Fruit fly (Drosophila melanogaster): ENCODE results near the gene CG11537.

CG11537 gene

DNA sequence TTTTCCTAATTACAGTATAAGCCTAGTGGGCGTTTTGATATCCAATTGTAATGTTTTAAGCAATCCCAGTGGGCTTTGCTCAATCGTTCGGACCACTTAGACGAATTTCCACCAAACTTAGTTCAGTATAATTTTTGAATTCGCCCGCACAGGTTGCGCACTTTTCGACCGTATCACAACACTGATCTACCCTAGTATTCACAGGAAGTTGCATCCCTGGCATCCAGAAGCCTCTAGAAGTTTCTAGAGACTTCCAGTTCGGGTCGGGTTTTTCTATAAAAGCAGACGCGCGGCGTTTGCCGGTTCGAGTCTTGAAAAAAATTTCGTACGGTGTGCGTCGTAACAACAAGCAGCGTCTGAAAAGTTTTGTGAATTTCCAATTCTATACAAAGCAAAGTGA, 49.7 kb upstream of the CG11537 start, which contains the start of gene Hsp83 (continued):
- TF ChIP-seq gcm (GFP tag; optimal IDR thresholded peaks at IDR 0.05) = peak; percentile 98
- TF ChIP-seq CG14014 (GFP tag; IDR thresholded peaks at IDR 0.05) = peak; percentile 90
- TF ChIP-seq E2f2 (GFP tag; IDR thresholded peaks at IDR 0.05) = peak; percentile 97
- TF ChIP-seq CG9817 (tag; optimal IDR thresholded peaks at IDR 0.05) = peak; percentile 88
- TF ChIP-seq CG6689 (GFP tag; IDR thresholded peaks at IDR 0.05) = peak; percentile 81
- peak; percentile 83 for TF ChIP-seq az2 (GFP tag; optimal IDR thresholded peaks at IDR 0.05)
- TF ChIP-seq CG12659 (GFP tag; optimal IDR thresholded peaks at IDR 0.05) = peak; percentile 98
- TF ChIP-seq CG11695 (GFP tag; IDR thresholded peaks at IDR 0.05) = peak; percentile 84
- no peak for TF ChIP-seq Dfd (GFP tag; optimal IDR thresholded peaks at IDR 0.05)
- peak; percentile 92 for TF ChIP-seq CG14050 (GFP tag; IDR thresholded peaks at IDR 0.05)
- TF ChIP-seq Vsx1 (GFP tag; optimal IDR thresholded peaks at IDR 0.05) = peak; percentile 97
- peak; percentile 58 for TF ChIP-seq Ssrp (tag; optimal IDR thresholded peaks at IDR 0.05)
- TF ChIP-seq CG10979 (tag; optimal IDR thresholded peaks at IDR 0.05) = peak; percentile 89
- no peak for TF ChIP-seq tll (GFP tag; optimal IDR thresholded peaks at IDR 0.05)
- TF ChIP-seq hth (optimal IDR thresholded peaks at IDR 0.05) = no peak
- TF ChIP-seq CG16815 (GFP tag; optimal IDR thresholded peaks at IDR 0.05) = peak; percentile 79
- peak; percentile 30 for TF ChIP-seq pnt (GFP tag; optimal IDR thresholded peaks at IDR 0.05)
- TF ChIP-seq Poxn (GFP tag; IDR thresholded peaks at IDR 0.05) = peak; percentile 40; the same call in 1 of the 2 replicates
- peak; percentile 81 for TF ChIP-seq zfh2 (GFP tag; optimal IDR thresholded peaks at IDR 0.05)
- peak; percentile 74 for TF ChIP-seq CG8281 (tag; optimal IDR thresholded peaks at IDR 0.05)
- peak; percentile 96 for TF ChIP-seq pb (GFP tag; optimal IDR thresholded peaks at IDR 0.05)
- peak; percentile 46 for TF ChIP-seq croc (GFP tag; conservative IDR thresholded peaks at IDR 0.05)
- TF ChIP-seq Adf1 (GFP tag; IDR thresholded peaks at IDR 0.05) = peak; percentile 77
- peak; percentile 81 for TF ChIP-seq slou (GFP tag; optimal IDR thresholded peaks at IDR 0.05)
- TF ChIP-seq scrt (GFP tag; optimal IDR thresholded peaks at IDR 0.05) = peak; percentile 98
- TF ChIP-seq danr (GFP tag; IDR thresholded peaks at IDR 0.05) = peak; percentile 63
- peak; percentile 97 for TF ChIP-seq HmgZ (tag; optimal IDR thresholded peaks at IDR 0.05)
- peak; percentile 100 for TF ChIP-seq CG10543 (GFP tag; optimal IDR thresholded peaks at IDR 0.05)
- TF ChIP-seq HLH4C (GFP tag; IDR thresholded peaks at IDR 0.05; ENCODE audit: partially characterized antibody) = no peak
- TF ChIP-seq CG9609 (GFP tag; optimal IDR thresholded peaks at IDR 0.05) = peak; percentile 88
- TF ChIP-seq CG10267 (tag; optimal IDR thresholded peaks at IDR 0.05) = peak; percentile 99
- TF ChIP-seq zf30C (GFP tag; optimal IDR thresholded peaks at IDR 0.05) = peak; percentile 84
- peak; percentile 91 for TF ChIP-seq CG7839 (tag; optimal IDR thresholded peaks at IDR 0.05)
- peak; percentile 99 for TF ChIP-seq CG10431 (GFP tag; optimal IDR thresholded peaks at IDR 0.05)
- TF ChIP-seq hbn (GFP tag; IDR thresholded peaks at IDR 0.05; ENCODE audit: partially characterized antibody) = no peak
- TF ChIP-seq Antp (GFP tag; optimal IDR thresholded peaks at IDR 0.05) = peak; percentile 90
- TF ChIP-seq Nf-YB (GFP tag; optimal IDR thresholded peaks at IDR 0.05) = peak; percentile 81
- TF ChIP-seq CG3407 (GFP tag; optimal IDR thresholded peaks at IDR 0.05) = peak; percentile 94
- peak; percentile 88 for TF ChIP-seq CG10147 (GFP tag; optimal IDR thresholded peaks at IDR 0.05)
- peak; percentile 89 for TF ChIP-seq ttk (GFP tag; IDR thresholded peaks at IDR 0.05)
- TF ChIP-seq CG8944 (GFP tag; optimal IDR thresholded peaks at IDR 0.05) = peak; percentile 69
- peak; percentile 92 for TF ChIP-seq Nf-YA (GFP tag; IDR thresholded peaks at IDR 0.05)
- TF ChIP-seq CG7928 (GFP tag; optimal IDR thresholded peaks at IDR 0.05) = peak; percentile 99
- TF ChIP-seq Hmr (GFP tag; optimal IDR thresholded peaks at IDR 0.05) = peak; percentile 99
- TF ChIP-seq CG8388 (GFP tag; optimal IDR thresholded peaks at IDR 0.05) = peak; percentile 89
- TF ChIP-seq CG4282 (GFP tag; optimal IDR thresholded peaks at IDR 0.05) = peak; percentile 85
- TF ChIP-seq Sry-β (GFP tag; optimal IDR thresholded peaks at IDR 0.05) = peak; percentile 73
- TF ChIP-seq CG17612 (GFP tag; IDR thresholded peaks at IDR 0.05) = peak; percentile 85
- TF ChIP-seq CrebB (tag; optimal IDR thresholded peaks at IDR 0.05) = peak; percentile 99
- peak; percentile 92 for TF ChIP-seq CG1024 (GFP tag; IDR thresholded peaks at IDR 0.05)
- peak; percentile 88 for TF ChIP-seq da (GFP tag; optimal IDR thresholded peaks at IDR 0.05)

Measured in whole organism, embryonic.